Worm (Caenorhabditis elegans): ENCODE measurements around the gene C25F6.6.

C25F6.6 gene

DNA sequence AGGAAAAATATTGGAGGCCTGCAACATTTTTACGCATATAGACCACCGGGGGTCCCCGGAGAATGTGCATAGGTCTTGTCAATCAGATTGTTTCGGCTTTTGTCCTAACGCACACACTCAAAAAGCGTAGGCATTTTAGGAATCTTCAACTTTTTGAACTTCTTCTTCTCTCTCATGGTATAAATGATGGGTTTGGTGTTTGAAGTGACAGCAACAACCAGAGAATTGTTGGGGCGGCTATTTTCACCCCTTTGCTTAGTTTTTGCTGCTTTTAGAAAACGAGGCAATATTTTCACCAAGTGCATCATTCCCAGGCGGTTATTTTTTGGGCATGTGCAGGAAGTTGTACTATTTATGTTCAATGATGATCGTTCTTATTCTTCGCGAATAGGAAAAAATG is 1.1 kb upstream of the C25F6.6 start:
- no peak for TF ChIP-seq ztf-11 (tag; optimal IDR thresholded peaks at IDR 0.05)
- no peak for TF ChIP-seq ceh-39 (tag; optimal IDR thresholded peaks at IDR 0.05)
- no peak for TF ChIP-seq nhr-237 (tag; optimal IDR thresholded peaks at IDR 0.05)
- no peak for TF ChIP-seq nhr-76 (tag; optimal IDR thresholded peaks at IDR 0.05)
- no peak for TF ChIP-seq nhr-28 (tag; optimal IDR thresholded peaks at IDR 0.05)
- no peak for TF ChIP-seq mab-5 (tag; optimal IDR thresholded peaks at IDR 0.05)
- TF ChIP-seq zip-8 (tag; optimal IDR thresholded peaks at IDR 0.05): no peak
- no peak for TF ChIP-seq ceh-43 (GFP tag; optimal IDR thresholded peaks at IDR 0.05)
- no peak for TF ChIP-seq flh-1 (GFP tag; optimal IDR thresholded peaks at IDR 0.05)
- TF ChIP-seq snpc-4 (tag; optimal IDR thresholded peaks at IDR 0.05): no peak
- no peak for TF ChIP-seq lin-13 (tag; optimal IDR thresholded peaks at IDR 0.05)
- no peak for TF ChIP-seq M03D4.4 (tag; optimal IDR thresholded peaks at IDR 0.05)
- TF ChIP-seq pha-4 (tag; optimal IDR thresholded peaks at IDR 0.05): no peak
- TF ChIP-seq nhr-12 (tag; optimal IDR thresholded peaks at IDR 0.05): no peak
- TF ChIP-seq unc-120 (tag; optimal IDR thresholded peaks at IDR 0.05; ENCODE audit: poor library complexity, severe bottlenecking): no peak
- no peak for TF ChIP-seq drap-1 (GFP tag; optimal IDR thresholded peaks at IDR 0.05)
- no peak for TF ChIP-seq unc-39 (tag; optimal IDR thresholded peaks at IDR 0.05)
- TF ChIP-seq tbx-8 (GFP tag; optimal IDR thresholded peaks at IDR 0.05): no peak

DNA sequence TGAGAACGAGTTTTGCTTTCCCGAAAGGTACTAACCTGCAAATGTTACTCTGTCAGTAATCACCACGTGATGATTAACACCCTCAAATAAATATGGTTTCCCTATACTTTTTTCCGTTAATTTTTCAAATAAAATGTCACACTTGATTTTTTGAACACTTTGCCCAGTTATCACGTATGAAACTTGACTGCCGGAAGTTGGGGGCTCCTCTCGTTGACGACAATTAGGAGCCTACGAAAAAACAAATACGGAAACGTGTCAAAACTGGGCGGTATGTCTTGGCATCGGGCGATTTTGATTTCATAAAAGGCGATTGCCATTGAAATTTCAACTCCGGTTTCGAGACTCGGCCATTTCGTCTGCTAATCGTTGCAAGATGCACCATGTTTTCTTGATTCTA is 2.7 kb downstream of the C25F6.6 start, which contains the start of gene C25F6.8:
Gene C25F6.8, plus strand, starts transcription at position 301 of the 400 bp plus-strand sequence.
- TF ChIP-seq unc-120 (tag; optimal IDR thresholded peaks at IDR 0.05; ENCODE audit: poor library complexity, severe bottlenecking) (no peak), snpc-4 (tag; optimal IDR thresholded peaks at IDR 0.05) (no peak), pha-4 (tag; optimal IDR thresholded peaks at IDR 0.05) (no peak), nhr-237 (tag; optimal IDR thresholded peaks at IDR 0.05) (no peak), mep-1 (tag; optimal IDR thresholded peaks at IDR 0.05) (no peak), hlh-1 (tag; optimal IDR thresholded peaks at IDR 0.05) (no peak), unc-39 (tag; optimal IDR thresholded peaks at IDR 0.05) (no peak), elt-1 (tag; optimal IDR thresholded peaks at IDR 0.05; ENCODE audit: borderline replicate concordance, insufficient read depth) (no peak), ceh-43 (GFP tag; optimal IDR thresholded peaks at IDR 0.05) (no peak), nhr-28 (tag; optimal IDR thresholded peaks at IDR 0.05) (no peak), elt-3 (tag; optimal IDR thresholded peaks at IDR 0.05) (no peak), drap-1 (GFP tag; optimal IDR thresholded peaks at IDR 0.05) (no peak), lin-32 (GFP tag; optimal IDR thresholded peaks at IDR 0.05) (no peak)

DNA sequence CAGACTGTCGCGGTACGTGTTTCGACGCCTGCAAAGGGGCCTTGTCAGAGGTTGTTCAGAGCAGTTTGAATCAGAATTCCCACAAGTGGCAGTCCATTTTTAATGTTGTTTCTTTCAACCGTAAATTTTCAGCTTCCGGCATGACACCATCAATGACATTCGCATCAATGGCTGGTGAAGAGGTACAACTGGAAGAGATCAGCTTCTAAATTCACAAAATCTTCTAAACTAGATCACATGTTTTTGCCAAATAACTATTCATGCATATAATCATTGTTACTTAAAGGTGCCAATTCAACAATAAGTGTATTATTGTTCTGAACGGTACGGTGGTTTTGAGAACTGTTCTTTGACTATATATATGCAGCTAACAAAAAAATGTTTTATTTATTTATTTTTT is 3.2 kb downstream of the C25F6.6 start:
- TF ChIP-seq blmp-1 (tag; optimal IDR thresholded peaks at IDR 0.05) (no peak), unc-120 (tag; optimal IDR thresholded peaks at IDR 0.05; ENCODE audit: poor library complexity, severe bottlenecking) (no peak), unc-62 (GFP tag; optimal IDR thresholded peaks at IDR 0.05) (no peak), bed-3 (GFP tag; optimal IDR thresholded peaks at IDR 0.05) (no peak), ham-2 (GFP tag; optimal IDR thresholded peaks at IDR 0.05) (no peak), zip-8 (tag; optimal IDR thresholded peaks at IDR 0.05) (no peak), ceh-43 (GFP tag; optimal IDR thresholded peaks at IDR 0.05) (no peak), elt-3 (tag; optimal IDR thresholded peaks at IDR 0.05) (no peak), lin-32 (GFP tag; optimal IDR thresholded peaks at IDR 0.05) (no peak)

ce11 chrX:5444863-5445262 is 5.8 kb downstream of the C25F6.6 start, which contains the start of gene itm-2:
Gene itm-2, plus strand, starts transcription at chrX:5445163.
- TF ChIP-seq lsy-2 (tag; optimal IDR thresholded peaks at IDR 0.05): no peak
- TF ChIP-seq ceh-43 (GFP tag; optimal IDR thresholded peaks at IDR 0.05): no peak
- TF ChIP-seq lin-13 (tag; optimal IDR thresholded peaks at IDR 0.05): no peak
- no peak for TF ChIP-seq pha-4 (tag; optimal IDR thresholded peaks at IDR 0.05)
- no peak for TF ChIP-seq cnd-1 (tag; optimal IDR thresholded peaks at IDR 0.05)
- no peak for TF ChIP-seq ceh-39 (tag; optimal IDR thresholded peaks at IDR 0.05)
- no peak for TF ChIP-seq nhr-12 (tag; optimal IDR thresholded peaks at IDR 0.05)
- TF ChIP-seq mls-2 (tag; optimal IDR thresholded peaks at IDR 0.05): no peak
- TF ChIP-seq sptf-1 (tag; optimal IDR thresholded peaks at IDR 0.05): no peak
- TF ChIP-seq nhr-76 (tag; optimal IDR thresholded peaks at IDR 0.05): no peak
- TF ChIP-seq ham-2 (GFP tag; optimal IDR thresholded peaks at IDR 0.05): no peak
- TF ChIP-seq nhr-237 (tag; optimal IDR thresholded peaks at IDR 0.05): no peak

- TF ChIP-seq hlh-1 (tag; optimal IDR thresholded peaks at IDR 0.05) (no peak), ceh-83 (GFP tag; optimal IDR thresholded peaks at IDR 0.05) (no peak), ces-1 (GFP tag; optimal IDR thresholded peaks at IDR 0.05) (no peak), cnd-1 (tag; optimal IDR thresholded peaks at IDR 0.05) (no peak), mep-1 (tag; optimal IDR thresholded peaks at IDR 0.05) (no peak)
These were observed 16.7 kb downstream of the C25F6.6 start for ce11 chrX:5433912-5434311.

All from whole organism, mixed stage, embryonic.